Worm (Caenorhabditis elegans) whole organism, L1 larva: Measurements from ENCODE around the gene oac-39.

Experiments
- ama-1 ChIP-seq: fragments of 150-350 bp; optimal IDR thresholded peaks from 2 replicates; lab custom pipeline; 2014
- blmp-1 ChIP-seq: fragments of 150-350 bp; optimal IDR thresholded peaks from 2 replicates; lab custom pipeline; 2014; ENCODE audit warnings: missing biosample characterization, missing genetic modification characterization
- ceh-63 ChIP-seq: fragments of 200-800 bp; sonication (Bioruptor generic); optimal IDR thresholded peaks from 2 replicates; lab custom pipeline; 2018; ENCODE audit warnings: mild to moderate bottlenecking, missing genetic modification characterization, missing compliant biosample characterization
- ceh-8 ChIP-seq: fragments of 200-800 bp; sonication (Bioruptor generic); optimal IDR thresholded peaks from 2 replicates; lab custom pipeline; 2018; ENCODE audit warnings: mild to moderate bottlenecking, missing genetic modification characterization, moderate library complexity, missing compliant biosample characterization
- ceh-82 ChIP-seq, 3 experiments: fragments of 150-350 bp in 1 of 3; sonication (generic microtip) in 2 of 3; optimal IDR thresholded peaks; 2 replicates each; lab custom pipeline; 2014 to 2017; ENCODE audit warnings: missing biosample characterization in 3 of 3, missing genetic modification characterization in 3 of 3
- egl-27 ChIP-seq, 2 experiments: fragments of 150-350 bp in 1 of 2; sonication (generic microtip); optimal IDR thresholded peaks; 3 replicates each; lab custom pipeline; 2017 to 2018; ENCODE audit warnings: missing biosample characterization in 2 of 2, missing genetic modification characterization in 2 of 2, missing genetic modification reagents in 2 of 2
- lin-39 ChIP-seq: fragments of 150-350 bp; optimal IDR thresholded peaks from 2 replicates; lab custom pipeline; 2014; ENCODE audit warnings: missing biosample characterization, missing genetic modification reagents, missing genetic modification characterization
- mab-9 ChIP-seq: fragments of 200-800 bp; sonication (Bioruptor generic); IDR thresholded peaks from 2 replicates; pipeline ENCODE4 v1.3.6; 2022; ENCODE audit warnings: missing genetic modification reagents, missing genetic modification characterization, missing compliant biosample characterization
- nhr-19 ChIP-seq: fragments of 200-800 bp; sonication (Bioruptor generic); conservative IDR thresholded peaks from 2 replicates; pipeline ENCODE4 v1.3.6; 2022; ENCODE audit warnings: missing genetic modification characterization, missing compliant biosample characterization
- nhr-28 ChIP-seq: fragments of 150-350 bp; optimal IDR thresholded peaks from 2 replicates; lab custom pipeline; 2014; ENCODE audit warnings: missing biosample characterization, missing genetic modification characterization
- nhr-47 ChIP-seq: sonication (generic microtip); optimal IDR thresholded peaks from 2 replicates; lab custom pipeline; 2016; ENCODE audit warnings: mild to moderate bottlenecking, missing genetic modification characterization, moderate library complexity, missing compliant biosample characterization
- pag-3 ChIP-seq: sonication (generic microtip); optimal IDR thresholded peaks from 2 replicates; lab custom pipeline; 2017; ENCODE audit warnings: missing genetic modification characterization, mild to moderate bottlenecking, missing compliant biosample characterization, antibody characterized with exemption, borderline replicate concordance; ENCODE audit not compliant: insufficient read depth
- pqm-1 ChIP-seq: sonication (generic microtip); optimal IDR thresholded peaks from 3 replicates; lab custom pipeline; 2017; ENCODE audit warnings: missing biosample characterization, missing genetic modification characterization

ce11 chrV:242518-242917 lies 9.0 kb downstream of the oac-39 start, which contains the start of gene R02C2.7:
- TF ChIP-seq ceh-82 (tag; optimal IDR thresholded peaks at IDR 0.05; lab: Kevin White, UChicago), result no peak
- TF ChIP-seq pag-3 (tag; lab: Kevin White, UChicago), result no peak
- no peak for TF ChIP-seq ama-1 (lab: Kevin White, UChicago)
- no peak for TF ChIP-seq mab-9 (GFP tag; lab: Robert Waterston, UW)
- TF ChIP-seq nhr-28 (tag; lab: Kevin White, UChicago), result no peak
- TF ChIP-seq nhr-47 (tag; lab: Kevin White, UChicago), result no peak
- TF ChIP-seq pqm-1 (tag; lab: Kevin White, UChicago), result no peak
- TF ChIP-seq ceh-63 (GFP tag; lab: Kevin White, UChicago), result no peak
- no peak for TF ChIP-seq ceh-8 (GFP tag; lab: Kevin White, UChicago)
- TF ChIP-seq lin-39 (tag; lab: Kevin White, UChicago), result no peak
- no peak for TF ChIP-seq egl-27 (tag; optimal IDR thresholded peaks at IDR 0.05; lab: Kevin White, UChicago)
- TF ChIP-seq nhr-19 (GFP tag; lab: Robert Waterston, UW), result no peak
- no peak for TF ChIP-seq blmp-1 (tag; lab: Kevin White, UChicago)
